Fruit fly (Drosophila melanogaster) S2 (cell line): Measurements from ENCODE around the gene CG12521.

ENCODE experiments used
- CG8478 ChIP-seq: fragments of >200 bp; optimal IDR thresholded peaks from 2 replicates; lab custom pipeline; 2018
- CTCF ChIP-seq, 2 experiments: fragments of >200 bp; optimal IDR thresholded peaks; 2 replicates each; lab custom pipeline; 2018

The CG12521 gene

dm6 chr3L:11832360-11833295 lies 15.0 kb downstream of the CG12521 start:
- TF ChIP-seq CTCF (optimal IDR thresholded peaks at IDR 0.05; lab: Kevin White, UChicago) (no peak), CG8478 (lab: Kevin White, UChicago) (no peak)

dm6 chr3L:11831199-11831598 lies 16.4 kb downstream of the CG12521 start:
- TF ChIP-seq CTCF (optimal IDR thresholded peaks at IDR 0.05; lab: Kevin White, UChicago) (no peak), CG8478 (lab: Kevin White, UChicago) (no peak)

dm6 chr3L:11828730-11829129 lies 18.9 kb downstream of the CG12521 start, which contains the start of gene CG7264:
Gene CG7264, plus strand, starts transcription at chr3L:11829030.
- no peak for TF ChIP-seq CG8478 (lab: Kevin White, UChicago)

- TF ChIP-seq CTCF (optimal IDR thresholded peaks at IDR 0.05; lab: Kevin White, UChicago) = no peak
- no peak for TF ChIP-seq CG8478 (lab: Kevin White, UChicago)
Measured at dm6 chr3L:11825560-11826153, 21.9 kb downstream of the CG12521 start, which contains the start of gene CG32095. Gene CG32095, minus strand, starts transcription at chr3L:11825732.

dm6 chr3L:11822446-11823334 lies 24.9 kb downstream of the CG12521 start, which contains the start of gene RpL10Ab:
Gene RpL10Ab, plus strand, starts transcription at chr3L:11822851.
- TF ChIP-seq CG8478 (lab: Kevin White, UChicago) (no peak), CTCF (optimal IDR thresholded peaks at IDR 0.05; lab: Kevin White, UChicago) (no peak)

dm6 chr3L:11821723-11822445 lies 25.7 kb downstream of the CG12521 start, which contains the start of the genes CG11597 and CG5946:
Gene CG11597, minus strand, starts transcription at chr3L:11822275.
Gene CG5946, minus strand, starts transcription at chr3L:11822275.
- TF ChIP-seq CTCF (optimal IDR thresholded peaks at IDR 0.05; lab: Kevin White, UChicago) = no peak
- no peak for TF ChIP-seq CG8478 (lab: Kevin White, UChicago)

- TF ChIP-seq CTCF (optimal IDR thresholded peaks at IDR 0.05; lab: Kevin White, UChicago) (no peak), CG8478 (lab: Kevin White, UChicago) (no peak)
Measured at dm6 chr3L:11819639-11820456, 27.8 kb downstream of the CG12521 start.

dm6 chr3L:11816641-11817040 lies 31.0 kb downstream of the CG12521 start:
- TF ChIP-seq CG8478 (lab: Kevin White, UChicago) = no peak
- no peak for TF ChIP-seq CTCF (optimal IDR thresholded peaks at IDR 0.05; lab: Kevin White, UChicago)

dm6 chr3L:11815220-11815797 lies 32.3 kb downstream of the CG12521 start, which contains the start of gene CG14130:
Gene CG14130, plus strand, starts transcription at chr3L:11815444.
- peak in 1 of 2 experiments; percentile 12 for TF ChIP-seq CTCF (optimal IDR thresholded peaks at IDR 0.05; lab: Kevin White, UChicago)
- TF ChIP-seq CG8478 (lab: Kevin White, UChicago) = no peak

- TF ChIP-seq CG8478 (lab: Kevin White, UChicago) (no peak), CTCF (optimal IDR thresholded peaks at IDR 0.05; lab: Kevin White, UChicago) (no peak)
Measured at dm6 chr3L:11814655-11815054, 32.9 kb downstream of the CG12521 start, which contains the start of gene Cubn2. Gene Cubn2, minus strand, starts transcription at chr3L:11814755.

dm6 chr3L:11801622-11802021 lies 46.0 kb downstream of the CG12521 start:
- no peak for TF ChIP-seq CG8478 (lab: Kevin White, UChicago)

dm6 chr3L:11800761-11801160 lies 46.8 kb downstream of the CG12521 start, which contains the start of gene Gcat:
Gene Gcat, minus strand, starts transcription at chr3L:11800861.
- TF ChIP-seq CTCF (optimal IDR thresholded peaks at IDR 0.05; lab: Kevin White, UChicago) (no peak), CG8478 (lab: Kevin White, UChicago) (no peak)
